Worm (Caenorhabditis elegans) whole organism, L2 larva: ENCODE measurements around the gene srx-20.

ENCODE experiments used
- F13H6.1 ChIP-seq: sonication (generic microtip); optimal IDR thresholded peaks from 2 replicates; lab custom pipeline; 2016; ENCODE audit warnings: missing genetic modification characterization, missing compliant biosample characterization
- ceh-82 ChIP-seq: fragments of 150-350 bp; optimal IDR thresholded peaks from 2 replicates; lab custom pipeline; 2014; ENCODE audit warnings: missing biosample characterization, missing genetic modification characterization
- elt-1 ChIP-seq: fragments of 150-350 bp; optimal IDR thresholded peaks from 2 replicates; lab custom pipeline; 2014; ENCODE audit warnings: missing biosample characterization, missing genetic modification characterization
- elt-3 ChIP-seq: sonication (generic microtip); optimal IDR thresholded peaks from 2 replicates; lab custom pipeline; 2017; ENCODE audit warnings: missing biosample characterization, missing genetic modification characterization
- lin-11 ChIP-seq: fragments of 150-350 bp; sonication (generic microtip); optimal IDR thresholded peaks from 2 replicates; lab custom pipeline; 2014; ENCODE audit warnings: missing biosample characterization, missing genetic modification characterization, inconsistent platforms, mixed read lengths
- mdl-1 ChIP-seq, 2 experiments: fragments of 150-350 bp in 1 of 2; sonication (generic microtip) in 1 of 2; optimal IDR thresholded peaks; 2 replicates each; lab custom pipeline; 2017; ENCODE audit warnings: missing biosample characterization in 2 of 2, missing genetic modification characterization in 2 of 2
- nhr-12 ChIP-seq: fragments of 150-350 bp; optimal IDR thresholded peaks from 2 replicates; lab custom pipeline; 2014; ENCODE audit warnings: missing biosample characterization, missing genetic modification characterization
- zag-1 ChIP-seq: fragments of 150-350 bp; optimal IDR thresholded peaks from 2 replicates; lab custom pipeline; 2014; ENCODE audit warnings: missing biosample characterization, missing genetic modification characterization
- ztf-11 ChIP-seq: sonication (generic microtip); optimal IDR thresholded peaks from 2 replicates; lab custom pipeline; 2017; ENCODE audit warnings: missing biosample characterization, missing genetic modification characterization

ce11 chrIV:6832194-6832593 lies 35.7 kb upstream of the srx-20 start:
- TF ChIP-seq F13H6.1 (tag; lab: Kevin White, UChicago) (no peak), elt-1 (tag; lab: Kevin White, UChicago) (no peak), ztf-11 (tag; lab: Kevin White, UChicago) (no peak), nhr-12 (tag; lab: Kevin White, UChicago) (no peak), mdl-1 (tag; optimal IDR thresholded peaks at IDR 0.05; lab: Kevin White, UChicago) (no peak), zag-1 (tag; lab: Kevin White, UChicago) (no peak), elt-3 (tag; lab: Kevin White, UChicago) (no peak), lin-11 (tag; lab: Kevin White, UChicago) (no peak), ceh-82 (tag; lab: Kevin White, UChicago) (no peak)
